Worm (Caenorhabditis elegans): ENCODE measurements around the gene prmt-6.

- TF ChIP-seq hlh-26 (GFP tag; conservative IDR thresholded peaks at IDR 0.05): no peak
- TF ChIP-seq pha-4 (tag; optimal IDR thresholded peaks at IDR 0.05): no peak
- no peak for TF ChIP-seq ztf-22 (GFP tag; optimal IDR thresholded peaks at IDR 0.05)
- TF ChIP-seq nhr-90 (tag; optimal IDR thresholded peaks at IDR 0.05): no peak
- no peak for TF ChIP-seq unc-62 (GFP tag; optimal IDR thresholded peaks at IDR 0.05)
These were observed 9.8 kb downstream of the prmt-6 start, which contains the start of gene C54E4.12 for ce11 chrIV:2140543-2140942.

Measured in whole organism, young adult.